Fruit fly (Drosophila melanogaster): Measurements from ENCODE around the gene Noc1.

Gene Noc1

DNA sequence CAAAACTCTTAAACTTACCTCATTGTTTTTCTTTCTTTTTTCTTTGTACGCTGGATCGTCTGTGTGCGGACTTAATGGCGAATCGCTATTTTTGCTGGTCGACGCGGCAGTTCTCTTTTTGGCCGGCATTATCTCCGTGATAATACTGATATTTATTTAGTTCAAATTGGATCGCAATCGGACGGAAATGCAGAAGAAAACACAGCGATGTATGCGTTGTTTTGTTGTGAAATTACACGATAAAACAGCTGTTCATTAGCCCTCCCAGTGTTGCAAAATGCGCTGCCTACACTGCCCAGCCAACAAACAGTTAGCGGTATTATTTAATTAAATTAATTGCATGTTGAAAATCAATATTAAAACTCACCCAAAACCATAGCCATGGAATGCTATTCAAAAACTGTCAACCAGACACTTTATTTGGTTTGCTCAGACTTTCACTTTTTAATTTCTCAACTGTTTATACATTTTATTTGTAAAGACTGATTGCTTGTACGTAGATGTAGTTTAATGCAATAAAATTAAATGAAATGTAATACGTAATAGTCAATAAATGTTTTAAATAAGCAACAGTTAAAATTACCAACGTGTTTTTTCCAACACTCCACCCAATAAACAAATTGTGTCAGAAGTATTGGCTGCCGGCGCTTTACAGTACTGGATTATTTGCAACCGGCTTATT, 23.6 kb downstream of the Noc1 start, which contains the start of the genes Irbp18 and APP-BP1 (continued):
- peak; percentile 80 for TF ChIP-seq mirr (GFP tag; optimal IDR thresholded peaks at IDR 0.05)
- peak; percentile 88 for TF ChIP-seq slbo (GFP tag; IDR thresholded peaks at IDR 0.05)
- peak; percentile 92 to 96 for TF ChIP-seq Pdp1 (GFP tag; optimal IDR thresholded peaks at IDR 0.05)
- peak; percentile 67 for TF ChIP-seq CG8765 (GFP tag; IDR thresholded peaks at IDR 0.05)
- no peak for TF ChIP-seq Tbp (GFP tag; optimal IDR thresholded peaks at IDR 0.05)
- peak in 1 of 2 experiments; percentile 37 for TF ChIP-seq tll (GFP tag; optimal IDR thresholded peaks at IDR 0.05)
- peak; percentile 89 for TF ChIP-seq Atf6 (GFP tag; IDR thresholded peaks at IDR 0.05)
- TF ChIP-seq dmrt11E (tag; optimal IDR thresholded peaks at IDR 0.05), result peak; percentile 86
- peak; percentile 88 for TF ChIP-seq row (GFP tag; IDR thresholded peaks at IDR 0.05)
- TF ChIP-seq ERR (GFP tag; optimal IDR thresholded peaks at IDR 0.05), result peak; percentile 88
- peak; percentile 87 for TF ChIP-seq p53 (GFP tag; optimal IDR thresholded peaks at IDR 0.05)
- TF ChIP-seq chif (GFP tag; optimal IDR thresholded peaks at IDR 0.05), result peak; percentile 84 to 95
- TF ChIP-seq ato (GFP tag; IDR thresholded peaks at IDR 0.05; ENCODE audit: partially characterized antibody), result no peak
- TF ChIP-seq sens (GFP tag), result peak; percentile 99
- peak; percentile 95 for TF ChIP-seq NfI (GFP tag; optimal IDR thresholded peaks at IDR 0.05)
- peak; percentile 72 for TF ChIP-seq croc (GFP tag; conservative IDR thresholded peaks at IDR 0.05)
- TF ChIP-seq CG12236 (GFP tag; optimal IDR thresholded peaks at IDR 0.05), result peak; percentile 90
- peak; percentile 91 for TF ChIP-seq CG6689 (GFP tag; IDR thresholded peaks at IDR 0.05)
- peak; percentile 74 for TF ChIP-seq Deaf1 (tag; optimal IDR thresholded peaks at IDR 0.05)
- no peak for TF ChIP-seq abd-A (tag; optimal IDR thresholded peaks at IDR 0.05)
- peak; percentile 76 for TF ChIP-seq H2.0 (GFP tag; IDR thresholded peaks at IDR 0.05)
- peak; percentile 91 for TF ChIP-seq BtbVII (GFP tag; optimal IDR thresholded peaks at IDR 0.05)
- TF ChIP-seq ro (GFP tag; IDR thresholded peaks at IDR 0.05), result no peak; the same call in 1 of the 2 replicates
- TF ChIP-seq MESR4 (GFP tag; optimal IDR thresholded peaks at IDR 0.05), result peak; percentile 31
- peak; percentile 86 for TF ChIP-seq D19A (tag; optimal IDR thresholded peaks at IDR 0.05)
- peak; percentile 72 for TF ChIP-seq CG17612 (GFP tag; IDR thresholded peaks at IDR 0.05)
- peak; percentile 83 for TF ChIP-seq CrebB (tag; optimal IDR thresholded peaks at IDR 0.05)
- peak; percentile 79 for TF ChIP-seq ase (GFP tag; IDR thresholded peaks at IDR 0.05)
- peak; percentile 84 for TF ChIP-seq Lhr (GFP tag; optimal IDR thresholded peaks at IDR 0.05)
- TF ChIP-seq slou (GFP tag; optimal IDR thresholded peaks at IDR 0.05), result peak; percentile 90
- TF ChIP-seq phol (tag; optimal IDR thresholded peaks at IDR 0.05), result peak; percentile 93
- peak; percentile 92 for TF ChIP-seq CG12155 (GFP tag; optimal IDR thresholded peaks at IDR 0.05)
- TF ChIP-seq CG9437 (GFP tag; optimal IDR thresholded peaks at IDR 0.05), result peak; percentile 92
- TF ChIP-seq CG10959 (GFP tag; IDR thresholded peaks at IDR 0.05), result peak; percentile 59; the same call in 1 of the 2 replicates
- peak; percentile 94 for TF ChIP-seq CG7839 (tag; optimal IDR thresholded peaks at IDR 0.05)
- peak; percentile 84 for TF ChIP-seq sisA (GFP tag; IDR thresholded peaks at IDR 0.05)
- peak; percentile 93 to 95 for TF ChIP-seq dpn (GFP tag; optimal IDR thresholded peaks at IDR 0.05)
- peak; percentile 92 for TF ChIP-seq sob (GFP tag; IDR thresholded peaks at IDR 0.05)
- TF ChIP-seq CG8281 (tag; optimal IDR thresholded peaks at IDR 0.05), result peak; percentile 79
- peak; percentile 90 for TF ChIP-seq cwo (GFP tag; optimal IDR thresholded peaks at IDR 0.05)
- TF ChIP-seq trem (tag; optimal IDR thresholded peaks at IDR 0.05), result peak; percentile 84
- TF ChIP-seq en (GFP tag; optimal IDR thresholded peaks at IDR 0.05), result peak; percentile 83
- no peak for TF ChIP-seq Dll (GFP tag; IDR thresholded peaks at IDR 0.05; ENCODE audit: partially characterized antibody)
- TF ChIP-seq CG10209 (GFP tag; optimal IDR thresholded peaks at IDR 0.05), result peak; percentile 96
- TF ChIP-seq pum (GFP tag; optimal IDR thresholded peaks at IDR 0.05), result peak; percentile 93
- peak; percentile 65 for TF ChIP-seq onecut (GFP tag; IDR thresholded peaks at IDR 0.05)
- peak; percentile 96 for TF ChIP-seq Xbp1 (GFP tag; optimal IDR thresholded peaks at IDR 0.05)
- peak; percentile 96 for TF ChIP-seq chn (GFP tag; optimal IDR thresholded peaks at IDR 0.05)
